Worm (Caenorhabditis elegans) whole organism, mixed stage, embryonic: ENCODE results near the gene sto-2.

Source experiments
- M03D4.4 ChIP-seq: sonication (generic microtip); optimal IDR thresholded peaks from 2 replicates; lab custom pipeline; 2017; ENCODE audit warnings: mild to moderate bottlenecking, missing genetic modification characterization, missing compliant biosample characterization
- bed-3 ChIP-seq: fragments of 200-800 bp; sonication (Bioruptor generic); optimal IDR thresholded peaks from 3 replicates; lab custom pipeline; 2018; ENCODE audit warnings: mild to moderate bottlenecking, missing genetic modification characterization, moderate library complexity, missing compliant biosample characterization
- blmp-1 ChIP-seq: fragments of 150-350 bp; optimal IDR thresholded peaks from 2 replicates; lab custom pipeline; 2014; ENCODE audit warnings: missing biosample characterization, missing genetic modification characterization
- ceh-39 ChIP-seq: fragments of 150-350 bp; optimal IDR thresholded peaks from 2 replicates; lab custom pipeline; 2014; ENCODE audit warnings: missing biosample characterization, missing genetic modification characterization
- ceh-43 ChIP-seq: fragments of 200-800 bp; sonication (Bioruptor generic); optimal IDR thresholded peaks from 2 replicates; lab custom pipeline; 2018; ENCODE audit warnings: mild to moderate bottlenecking, missing genetic modification characterization, moderate library complexity, missing compliant biosample characterization
- ceh-83 ChIP-seq: fragments of 200-800 bp; sonication (Bioruptor generic); optimal IDR thresholded peaks from 2 replicates; lab custom pipeline; 2018; ENCODE audit warnings: mild to moderate bottlenecking, missing genetic modification characterization, missing compliant biosample characterization
- ces-1 ChIP-seq: fragments of 150-350 bp; optimal IDR thresholded peaks from 2 replicates; lab custom pipeline; 2014; ENCODE audit warnings: missing biosample characterization, missing genetic modification reagents, missing genetic modification characterization
- cnd-1 ChIP-seq: fragments of 200-800 bp; sonication (Bioruptor generic); optimal IDR thresholded peaks from 2 replicates; lab custom pipeline; 2018; ENCODE audit warnings: mild to moderate bottlenecking, missing genetic modification characterization, missing compliant biosample characterization
- drap-1 ChIP-seq: fragments of 200-800 bp; sonication (Bioruptor generic); optimal IDR thresholded peaks from 3 replicates; lab custom pipeline; 2018; ENCODE audit warnings: mild to moderate bottlenecking, missing genetic modification characterization, missing compliant biosample characterization
- elt-1 ChIP-seq: sonication (generic microtip); optimal IDR thresholded peaks from 2 replicates; lab custom pipeline; 2017; ENCODE audit warnings: missing genetic modification characterization, mild to moderate bottlenecking, missing compliant biosample characterization, antibody characterized with exemption, moderate library complexity, borderline replicate concordance; ENCODE audit not compliant: insufficient read depth
- elt-3 ChIP-seq: fragments of 150-350 bp; optimal IDR thresholded peaks from 2 replicates; lab custom pipeline; 2014; ENCODE audit warnings: missing biosample characterization, missing genetic modification characterization
- flh-1 ChIP-seq: fragments of 200-800 bp; sonication (Bioruptor generic); optimal IDR thresholded peaks from 2 replicates; lab custom pipeline; 2018; ENCODE audit warnings: mild to moderate bottlenecking, missing genetic modification characterization, moderate library complexity, missing compliant biosample characterization
- ham-2 ChIP-seq: fragments of 200-800 bp; sonication (Bioruptor generic); optimal IDR thresholded peaks from 2 replicates; lab custom pipeline; 2018; ENCODE audit warnings: mild to moderate bottlenecking, missing genetic modification characterization, missing compliant biosample characterization
- hlh-1 ChIP-seq: fragments of 150-350 bp; optimal IDR thresholded peaks from 2 replicates; lab custom pipeline; 2014; ENCODE audit warnings: missing biosample characterization, missing genetic modification reagents, missing genetic modification characterization
- lin-13 ChIP-seq: fragments of 150-350 bp; optimal IDR thresholded peaks from 2 replicates; lab custom pipeline; 2014; ENCODE audit warnings: missing biosample characterization, missing genetic modification characterization
- lin-32 ChIP-seq: fragments of 200-800 bp; sonication (Bioruptor generic); optimal IDR thresholded peaks from 2 replicates; lab custom pipeline; 2018; ENCODE audit warnings: mild to moderate bottlenecking, missing genetic modification characterization, missing compliant biosample characterization
- lsy-2 ChIP-seq: fragments of 150-350 bp; optimal IDR thresholded peaks from 2 replicates; lab custom pipeline; 2014; ENCODE audit warnings: missing biosample characterization, missing genetic modification characterization
- mab-5 ChIP-seq: fragments of 150-350 bp; optimal IDR thresholded peaks from 2 replicates; lab custom pipeline; 2014; ENCODE audit warnings: missing biosample characterization, missing genetic modification characterization
- mep-1 ChIP-seq: fragments of 150-350 bp; optimal IDR thresholded peaks from 2 replicates; lab custom pipeline; 2017; ENCODE audit warnings: missing biosample characterization, missing genetic modification reagents, missing genetic modification characterization, inconsistent platforms
- mls-2 ChIP-seq: sonication (generic microtip); optimal IDR thresholded peaks from 2 replicates; lab custom pipeline; 2016; ENCODE audit warnings: mild to moderate bottlenecking, missing genetic modification characterization, moderate library complexity, missing compliant biosample characterization
- nhr-12 ChIP-seq: fragments of 150-350 bp; optimal IDR thresholded peaks from 2 replicates; lab custom pipeline; 2014; ENCODE audit warnings: missing biosample characterization, missing genetic modification characterization
- nhr-2 ChIP-seq: fragments of 150-350 bp; optimal IDR thresholded peaks from 2 replicates; lab custom pipeline; 2014; ENCODE audit warnings: missing biosample characterization, missing genetic modification characterization
- nhr-237 ChIP-seq: fragments of 150-350 bp; optimal IDR thresholded peaks from 2 replicates; lab custom pipeline; 2014; ENCODE audit warnings: missing biosample characterization, missing genetic modification characterization
- nhr-28 ChIP-seq: fragments of 150-350 bp; optimal IDR thresholded peaks from 2 replicates; lab custom pipeline; 2014; ENCODE audit warnings: missing biosample characterization, missing genetic modification characterization
- nhr-76 ChIP-seq: sonication (generic microtip); optimal IDR thresholded peaks from 2 replicates; lab custom pipeline; 2017; ENCODE audit warnings: missing biosample characterization, missing genetic modification characterization
- pha-4 ChIP-seq: fragments of 150-350 bp; optimal IDR thresholded peaks from 2 replicates; lab custom pipeline; 2018; ENCODE audit warnings: missing biosample characterization, missing genetic modification reagents, missing genetic modification characterization
- sem-2 ChIP-seq: fragments of 200-800 bp; sonication (Bioruptor generic); optimal IDR thresholded peaks from 2 replicates; lab custom pipeline; 2018; ENCODE audit warnings: mild to moderate bottlenecking, missing genetic modification characterization, missing compliant biosample characterization
- snpc-4 ChIP-seq: fragments of 150-350 bp; optimal IDR thresholded peaks from 2 replicates; lab custom pipeline; 2014; ENCODE audit warnings: missing biosample characterization, missing genetic modification characterization
- sptf-1 ChIP-seq: sonication (generic microtip); optimal IDR thresholded peaks from 2 replicates; lab custom pipeline; 2017; ENCODE audit warnings: mild to moderate bottlenecking, missing genetic modification characterization, moderate library complexity, missing compliant biosample characterization
- tbx-8 ChIP-seq: fragments of 200-800 bp; sonication (Bioruptor generic); optimal IDR thresholded peaks from 2 replicates; lab custom pipeline; 2018; ENCODE audit warnings: mild to moderate bottlenecking, missing genetic modification characterization, moderate library complexity, missing compliant biosample characterization
- unc-120 ChIP-seq: sonication (generic microtip); optimal IDR thresholded peaks from 2 replicates; lab custom pipeline; 2017; ENCODE audit warnings: missing genetic modification characterization, missing compliant biosample characterization; ENCODE audit not compliant: poor library complexity, severe bottlenecking
- unc-39 ChIP-seq: fragments of 150-350 bp; optimal IDR thresholded peaks from 2 replicates; lab custom pipeline; 2014; ENCODE audit warnings: missing biosample characterization, missing genetic modification characterization
- unc-62 ChIP-seq: fragments of 150-350 bp; optimal IDR thresholded peaks from 2 replicates; lab custom pipeline; 2014; ENCODE audit warnings: missing biosample characterization, missing genetic modification reagents, missing genetic modification characterization
- zip-8 ChIP-seq: fragments of 150-350 bp; optimal IDR thresholded peaks from 2 replicates; lab custom pipeline; 2014; ENCODE audit warnings: missing biosample characterization, missing genetic modification characterization
- ztf-11 ChIP-seq: fragments of 150-350 bp; optimal IDR thresholded peaks from 2 replicates; lab custom pipeline; 2014; ENCODE audit warnings: missing biosample characterization, missing genetic modification characterization

Gene sto-2

ce11 chrX:5364222-5364621 lies 41.0 kb upstream of the sto-2 start, which contains the start of gene chtl-1:
chtl-1 (minus strand) TSS chrX:5364322.
- TF ChIP-seq pha-4 (tag; lab: Kevin White, UChicago) (no peak), mab-5 (no peak), nhr-2 (tag; lab: Kevin White, UChicago) (no peak), sem-2 (no peak), unc-120 (tag; lab: Kevin White, UChicago) (no peak), ztf-11 (tag; lab: Kevin White, UChicago) (no peak), lin-13 (tag; lab: Kevin White, UChicago) (no peak), unc-62 (GFP tag; lab: Kevin White, UChicago) (no peak), elt-1 (no peak), drap-1 (GFP tag; lab: Kevin White, UChicago) (no peak), hlh-1 (tag; lab: Kevin White, UChicago) (no peak), ces-1 (GFP tag; lab: Kevin White, UChicago) (no peak), cnd-1 (tag; lab: Kevin White, UChicago) (no peak), sptf-1 (tag; lab: Kevin White, UChicago) (no peak), lin-32 (GFP tag; lab: Kevin White, UChicago) (no peak), tbx-8 (no peak), mls-2 (tag; lab: Kevin White, UChicago) (no peak), nhr-237 (tag; lab: Kevin White, UChicago) (no peak)

- TF ChIP-seq M03D4.4 (tag; lab: Kevin White, UChicago): no peak
- TF ChIP-seq elt-3 (tag; lab: Kevin White, UChicago): no peak
- no peak for TF ChIP-seq mep-1 (tag; lab: Kevin White, UChicago)
- peak; percentile 30 for TF ChIP-seq nhr-2 (tag; lab: Kevin White, UChicago)
- no peak for TF ChIP-seq unc-39 (tag; lab: Kevin White, UChicago)
- no peak for TF ChIP-seq blmp-1
- TF ChIP-seq unc-120 (tag; lab: Kevin White, UChicago): no peak
- TF ChIP-seq mls-2 (tag; lab: Kevin White, UChicago): no peak
- TF ChIP-seq ceh-83 (GFP tag; lab: Kevin White, UChicago): no peak
- no peak for TF ChIP-seq snpc-4 (tag; lab: Kevin White, UChicago)
- no peak for TF ChIP-seq lin-32 (GFP tag; lab: Kevin White, UChicago)
- TF ChIP-seq pha-4 (tag; lab: Kevin White, UChicago): peak; percentile 54
- TF ChIP-seq mab-5: no peak
- no peak for TF ChIP-seq ceh-43 (GFP tag; lab: Kevin White, UChicago)
- TF ChIP-seq sptf-1 (tag; lab: Kevin White, UChicago): peak; percentile 11
- TF ChIP-seq lin-13 (tag; lab: Kevin White, UChicago): no peak
- no peak for TF ChIP-seq nhr-12
- no peak for TF ChIP-seq zip-8 (tag; lab: Kevin White, UChicago)
- no peak for TF ChIP-seq drap-1 (GFP tag; lab: Kevin White, UChicago)
- TF ChIP-seq hlh-1 (tag; lab: Kevin White, UChicago): no peak
- TF ChIP-seq ces-1 (GFP tag; lab: Kevin White, UChicago): no peak
- no peak for TF ChIP-seq elt-1
- no peak for TF ChIP-seq nhr-237 (tag; lab: Kevin White, UChicago)
- peak; percentile 17 for TF ChIP-seq ztf-11 (tag; lab: Kevin White, UChicago)
- TF ChIP-seq lsy-2 (tag; lab: Kevin White, UChicago): no peak
- TF ChIP-seq unc-62 (GFP tag; lab: Kevin White, UChicago): no peak
- TF ChIP-seq flh-1 (GFP tag; lab: Kevin White, UChicago): no peak
- no peak for TF ChIP-seq nhr-76 (tag; lab: Kevin White, UChicago)
- TF ChIP-seq ceh-39 (tag; lab: Kevin White, UChicago): no peak
- no peak for TF ChIP-seq nhr-28 (tag; lab: Kevin White, UChicago)
- TF ChIP-seq cnd-1 (tag; lab: Kevin White, UChicago): peak; percentile 38
- peak; percentile 42 for TF ChIP-seq ham-2
- no peak for TF ChIP-seq tbx-8
- no peak for TF ChIP-seq bed-3 (GFP tag; lab: Kevin White, UChicago)
- TF ChIP-seq sem-2: no peak
Measured at ce11 chrX:5360682-5361081, 37.5 kb upstream of the sto-2 start.

DNA sequence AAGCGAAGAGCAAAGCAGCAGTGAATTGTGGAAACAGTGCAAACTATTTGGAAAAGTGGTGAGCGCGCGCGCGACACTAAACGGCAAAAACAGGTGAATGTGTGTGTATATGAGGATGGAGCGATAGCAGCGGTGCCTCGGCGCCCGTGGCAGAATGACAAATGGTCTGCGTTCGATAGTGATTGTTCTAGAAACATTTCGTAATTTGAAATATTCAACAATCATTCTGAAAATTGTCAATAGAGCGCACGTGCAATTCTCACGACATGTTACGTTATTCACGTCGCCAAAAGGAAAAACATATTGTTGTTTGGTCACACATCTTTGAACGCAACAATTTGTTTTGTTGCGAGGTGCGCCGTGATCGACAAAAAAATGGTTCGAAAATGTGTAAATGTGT lies 32.1 kb upstream of the sto-2 start:
- TF ChIP-seq M03D4.4 (tag; lab: Kevin White, UChicago) (no peak), ceh-83 (GFP tag; lab: Kevin White, UChicago) (no peak), lin-32 (GFP tag; lab: Kevin White, UChicago) (no peak), bed-3 (GFP tag; lab: Kevin White, UChicago) (no peak), nhr-237 (tag; lab: Kevin White, UChicago) (no peak), cnd-1 (tag; lab: Kevin White, UChicago) (no peak), elt-1 (no peak), elt-3 (tag; lab: Kevin White, UChicago) (no peak), sem-2 (no peak), tbx-8 (no peak), nhr-2 (tag; lab: Kevin White, UChicago) (no peak), blmp-1 (no peak), hlh-1 (tag; lab: Kevin White, UChicago) (no peak), drap-1 (GFP tag; lab: Kevin White, UChicago) (no peak)
